Worm (Caenorhabditis elegans) whole organism, L3 larva: Measurements from ENCODE around the gene dif-1.

ENCODE experiments used
- R02D3.7 ChIP-seq: fragments of 150-350 bp; optimal IDR thresholded peaks from 2 replicates; lab custom pipeline; 2014; ENCODE audit warnings: missing biosample characterization, missing genetic modification characterization
- ama-1 ChIP-seq: fragments of 150-350 bp; optimal IDR thresholded peaks from 2 replicates; lab custom pipeline; 2018
- nhr-237 ChIP-seq: fragments of 150-350 bp; optimal IDR thresholded peaks from 2 replicates; lab custom pipeline; 2014; ENCODE audit warnings: missing biosample characterization, missing genetic modification characterization
- nhr-76 ChIP-seq: fragments of 150-350 bp; sonication (generic microtip); optimal IDR thresholded peaks from 5 replicates; lab custom pipeline; 2014; ENCODE audit warnings: missing biosample characterization, missing genetic modification characterization
- zag-1 ChIP-seq: fragments of 150-350 bp; optimal IDR thresholded peaks from 2 replicates; lab custom pipeline; 2014; ENCODE audit warnings: missing biosample characterization, missing genetic modification characterization
- ztf-4 ChIP-seq: fragments of 150-350 bp; optimal IDR thresholded peaks from 2 replicates; lab custom pipeline; 2014; ENCODE audit warnings: missing biosample characterization, missing genetic modification characterization

- TF ChIP-seq ama-1 (lab: Kevin White, UChicago) (no peak), zag-1 (tag; lab: Kevin White, UChicago) (no peak), nhr-237 (tag; lab: Kevin White, UChicago) (no peak), nhr-76 (tag; lab: Kevin White, UChicago) (no peak), ztf-4 (no peak), R02D3.7 (tag; lab: Kevin White, UChicago) (no peak)
Measured at ce11 chrIV:7532360-7532759, 20.4 kb downstream of the dif-1 start, which contains the start of gene R05G6.1.
